Fruit fly (Drosophila melanogaster) whole organism, embryonic: ENCODE results near the gene CG12470.

Experiments used
- Blimp-1 ChIP-seq: fragments of 200-800 bp; sonication (Bioruptor generic); optimal IDR thresholded peaks from 3 replicates; lab custom pipeline; 2018; ENCODE audit warnings: missing biosample characterization, missing genetic modification characterization, mild to moderate bottlenecking, moderate library complexity, missing genetic modification reagents
- CG1024 ChIP-seq: fragments of 200-800 bp; sonication (Bioruptor generic); IDR thresholded peaks from 2 replicates; pipeline ENCODE4 v1.3.6; 2022; ENCODE audit warnings: missing biosample characterization, missing genetic modification characterization
- CG10462 ChIP-seq: fragments of 200-800 bp; sonication (Bioruptor generic); optimal IDR thresholded peaks from 2 replicates; lab custom pipeline; 2016; ENCODE audit warnings: missing biosample characterization, missing genetic modification characterization
- CG10654 ChIP-seq: fragments of 200-800 bp; sonication (Bioruptor generic); optimal IDR thresholded peaks from 2 replicates; lab custom pipeline; 2016; ENCODE audit warnings: missing biosample characterization, missing genetic modification characterization
- CG11456 ChIP-seq: fragments of 200-800 bp; sonication (Bioruptor generic); IDR thresholded peaks from 3 replicates; pipeline ENCODE4 v1.3.6; 2022; ENCODE audit warnings: missing biosample characterization, missing genetic modification characterization
- CG11504 ChIP-seq: fragments of 200-800 bp; sonication (Bioruptor generic); optimal IDR thresholded peaks from 3 replicates; lab custom pipeline; 2019; ENCODE audit warnings: missing biosample characterization, mild to moderate bottlenecking, missing genetic modification characterization, moderate library complexity
- CG13287 ChIP-seq: fragments of 200-800 bp; sonication (Bioruptor generic); IDR thresholded peaks from 2 replicates; pipeline ENCODE4 v1.3.6; 2022; ENCODE audit warnings: missing biosample characterization, missing genetic modification characterization; ENCODE audit not compliant: partially characterized antibody
- CG14710 ChIP-seq: fragments of 200-800 bp; sonication (Bioruptor generic); optimal IDR thresholded peaks from 3 replicates; lab custom pipeline; 2019; ENCODE audit warnings: missing biosample characterization, mild to moderate bottlenecking, missing genetic modification characterization, moderate library complexity
- CG14860 ChIP-seq: fragments of 200-800 bp; sonication (Bioruptor generic); IDR thresholded peaks from 3 replicates; pipeline ENCODE4 v1.3.6; 2022; ENCODE audit warnings: missing biosample characterization, missing genetic modification characterization; ENCODE audit not compliant: partially characterized antibody
- CG16813 ChIP-seq: fragments of 200-800 bp; sonication (Bioruptor generic); IDR thresholded peaks from 3 replicates; pipeline ENCODE4 v1.3.6; 2022; ENCODE audit warnings: missing biosample characterization, missing genetic modification characterization; ENCODE audit not compliant: partially characterized antibody
- CG17802 ChIP-seq: fragments of 200-800 bp; sonication (Bioruptor generic); optimal IDR thresholded peaks from 2 replicates; lab custom pipeline; 2018; ENCODE audit warnings: missing biosample characterization, mild to moderate bottlenecking, missing genetic modification characterization, moderate library complexity
- CG17912 ChIP-seq: fragments of 200-800 bp; sonication (Bioruptor generic); optimal IDR thresholded peaks from 2 replicates; lab custom pipeline; 2018; ENCODE audit warnings: missing biosample characterization, mild to moderate bottlenecking, missing genetic modification characterization
- CG1792 ChIP-seq: fragments of 200-800 bp; sonication (Bioruptor generic); optimal IDR thresholded peaks from 2 replicates; lab custom pipeline; 2016; ENCODE audit warnings: missing biosample characterization, missing genetic modification characterization
- CG1832 ChIP-seq: fragments of 200-800 bp; sonication (Bioruptor generic); optimal IDR thresholded peaks from 2 replicates; lab custom pipeline; 2017; ENCODE audit warnings: missing biosample characterization, mild to moderate bottlenecking, missing genetic modification characterization, inconsistent platforms
- CG31388 ChIP-seq: fragments of 200-800 bp; sonication (Bioruptor generic); optimal IDR thresholded peaks from 2 replicates; lab custom pipeline; 2016; ENCODE audit warnings: missing biosample characterization, missing genetic modification characterization
- CG3281 ChIP-seq: fragments of 200-800 bp; sonication (Bioruptor generic); optimal IDR thresholded peaks from 3 replicates; lab custom pipeline; 2017; ENCODE audit warnings: missing biosample characterization, mild to moderate bottlenecking, missing genetic modification characterization
- CG4282 ChIP-seq: fragments of 200-800 bp; sonication (Bioruptor generic); optimal IDR thresholded peaks from 2 replicates; lab custom pipeline; 2016; ENCODE audit warnings: missing biosample characterization, missing genetic modification characterization
- CG4820 ChIP-seq: fragments of 200-800 bp; sonication (Bioruptor generic); optimal IDR thresholded peaks from 3 replicates; lab custom pipeline; 2016; ENCODE audit warnings: missing biosample characterization, missing genetic modification characterization
- CG7963 ChIP-seq: fragments of 200-800 bp; sonication (Bioruptor generic); IDR thresholded peaks from 3 replicates; pipeline ENCODE4 v1.3.6; 2022; ENCODE audit warnings: missing biosample characterization, missing genetic modification characterization; ENCODE audit not compliant: partially characterized antibody
- CG7987 ChIP-seq: fragments of 200-800 bp; sonication (Bioruptor generic); optimal IDR thresholded peaks from 2 replicates; lab custom pipeline; 2018; ENCODE audit warnings: missing biosample characterization, mild to moderate bottlenecking, missing genetic modification characterization, moderate library complexity
- CG9609 ChIP-seq: fragments of 200-800 bp; sonication (Bioruptor generic); optimal IDR thresholded peaks from 3 replicates; lab custom pipeline; 2016; ENCODE audit warnings: missing biosample characterization, missing genetic modification characterization
- Dip2 ChIP-seq: fragments of 200-800 bp; sonication (Bioruptor generic); IDR thresholded peaks from 2 replicates; pipeline ENCODE4 v1.3.6; 2022; ENCODE audit warnings: missing biosample characterization, missing genetic modification characterization
- HLH4C ChIP-seq: fragments of 200-800 bp; sonication (Bioruptor generic); IDR thresholded peaks from 3 replicates; pipeline ENCODE4 v1.3.6; 2022; ENCODE audit warnings: missing biosample characterization, missing genetic modification characterization; ENCODE audit not compliant: partially characterized antibody
- HLH54F ChIP-seq: fragments of 200-800 bp; sonication (Bioruptor generic); optimal IDR thresholded peaks from 3 replicates; lab custom pipeline; 2016; ENCODE audit warnings: missing biosample characterization, missing genetic modification characterization
- Med ChIP-seq: fragments of 200-800 bp; sonication (Bioruptor generic); peaks from one replicate; lab custom pipeline; 2016; ENCODE audit warnings: missing biosample characterization, missing genetic modification characterization, mild to moderate bottlenecking, inconsistent platforms, moderate library complexity
- Nf-YB ChIP-seq: fragments of 200-800 bp; sonication (Bioruptor generic); optimal IDR thresholded peaks from 3 replicates; lab custom pipeline; 2019; ENCODE audit warnings: missing biosample characterization, mild to moderate bottlenecking, missing genetic modification characterization, moderate library complexity
- Scr ChIP-seq: fragments of 200-800 bp; sonication (Bioruptor generic); IDR thresholded peaks from 2 replicates; pipeline ENCODE4 v1.3.6; 2022; ENCODE audit warnings: missing biosample characterization, missing genetic modification characterization; ENCODE audit not compliant: partially characterized antibody
- Sry-β ChIP-seq: fragments of 200-800 bp; sonication (Bioruptor generic); optimal IDR thresholded peaks from 2 replicates; lab custom pipeline; 2018; ENCODE audit warnings: missing biosample characterization, mild to moderate bottlenecking, missing genetic modification characterization, moderate library complexity
- ase ChIP-seq: fragments of 200-800 bp; sonication (Bioruptor generic); IDR thresholded peaks from 3 replicates; pipeline ENCODE4 v1.3.6; 2022; ENCODE audit warnings: missing biosample characterization, missing genetic modification characterization
- ato ChIP-seq: fragments of 200-800 bp; sonication (Bioruptor generic); IDR thresholded peaks from 2 replicates; pipeline ENCODE4 v1.3.6; 2022; ENCODE audit warnings: missing biosample characterization, missing genetic modification characterization; ENCODE audit not compliant: partially characterized antibody
- bcd ChIP-seq: fragments of 200-800 bp; sonication (Bioruptor generic); optimal IDR thresholded peaks from 2 replicates; lab custom pipeline; 2017; ENCODE audit warnings: missing biosample characterization, mild to moderate bottlenecking, missing genetic modification characterization
- bowl ChIP-seq: fragments of 200-800 bp; sonication (Bioruptor generic); IDR thresholded peaks from 2 replicates; pipeline ENCODE4 v1.3.6; 2022; ENCODE audit warnings: missing biosample characterization, missing genetic modification characterization
- cg ChIP-seq: fragments of 200-800 bp; sonication (Bioruptor generic); optimal IDR thresholded peaks from 3 replicates; lab custom pipeline; 2019; ENCODE audit warnings: missing biosample characterization, mild to moderate bottlenecking, missing genetic modification characterization, moderate library complexity
- corto ChIP-seq: fragments of 200-800 bp; sonication (Bioruptor generic); optimal IDR thresholded peaks from 2 replicates; lab custom pipeline; 2016; ENCODE audit warnings: missing biosample characterization, mild to moderate bottlenecking, missing genetic modification characterization, moderate library complexity
- dati ChIP-seq: fragments of 200-800 bp; sonication (Bioruptor generic); IDR thresholded peaks from 2 replicates; pipeline ENCODE4 v1.3.6; 2022; ENCODE audit warnings: missing biosample characterization, missing genetic modification characterization
- disco-r ChIP-seq: fragments of 200-800 bp; sonication (Bioruptor generic); optimal IDR thresholded peaks from 2 replicates; lab custom pipeline; 2016; ENCODE audit warnings: missing biosample characterization, missing genetic modification characterization
- dpn ChIP-seq, 2 experiments: fragments of 200-800 bp; sonication (Bioruptor generic); optimal IDR thresholded peaks; 3 replicates each; lab custom pipeline; 2016; ENCODE audit warnings: missing biosample characterization in 2 of 2, missing genetic modification characterization in 2 of 2
- ems ChIP-seq: fragments of 200-800 bp; sonication (Bioruptor generic); optimal IDR thresholded peaks from 3 replicates; lab custom pipeline; 2016; ENCODE audit warnings: missing biosample characterization, missing genetic modification characterization
- grau ChIP-seq: fragments of 200-800 bp; optimal IDR thresholded peaks from 3 replicates; lab custom pipeline; 2019; ENCODE audit warnings: missing biosample characterization, mild to moderate bottlenecking, missing genetic modification characterization, moderate library complexity
- hb ChIP-seq: fragments of 200-800 bp; sonication (Bioruptor generic); IDR thresholded peaks from 3 replicates; pipeline ENCODE4 v1.3.6; 2022; ENCODE audit warnings: missing biosample characterization, missing genetic modification characterization; ENCODE audit not compliant: partially characterized antibody
- kah ChIP-seq: fragments of 200-800 bp; sonication (Bioruptor generic); optimal IDR thresholded peaks from 2 replicates; lab custom pipeline; 2018; ENCODE audit warnings: missing biosample characterization, mild to moderate bottlenecking, missing genetic modification characterization
- lmd ChIP-seq: fragments of 200-800 bp; sonication (Bioruptor generic); IDR thresholded peaks from 2 replicates; pipeline ENCODE4 v1.3.6; 2022; ENCODE audit warnings: missing biosample characterization, missing genetic modification characterization
- ranshi ChIP-seq: fragments of 200-800 bp; sonication (Bioruptor generic); IDR thresholded peaks from 2 replicates; pipeline ENCODE4 v1.3.6; 2022; ENCODE audit warnings: missing biosample characterization, missing genetic modification characterization
- salm ChIP-seq: fragments of 200-800 bp; sonication (Bioruptor generic); optimal IDR thresholded peaks from 2 replicates; lab custom pipeline; 2018; ENCODE audit warnings: missing biosample characterization, mild to moderate bottlenecking, missing genetic modification characterization
- sens ChIP-seq: fragments of 200-800 bp; sonication (Bioruptor generic); peaks from one replicate; lab custom pipeline; 2016; ENCODE audit warnings: missing biosample characterization, missing genetic modification characterization
- shn ChIP-seq: fragments of 200-800 bp; sonication (Bioruptor generic); optimal IDR thresholded peaks from 3 replicates; lab custom pipeline; 2016; ENCODE audit warnings: missing biosample characterization, missing genetic modification characterization
- tna ChIP-seq: fragments of 200-800 bp; sonication (Bioruptor generic); IDR thresholded peaks from 2 replicates; pipeline ENCODE4 v1.3.6; 2022; ENCODE audit warnings: missing biosample characterization, missing genetic modification characterization; ENCODE audit not compliant: partially characterized antibody
- tup ChIP-seq: fragments of 200-800 bp; sonication (Bioruptor generic); optimal IDR thresholded peaks from 2 replicates; lab custom pipeline; 2016; ENCODE audit warnings: missing biosample characterization, mild to moderate bottlenecking, missing genetic modification characterization, moderate library complexity
- vnd ChIP-seq: fragments of 200-800 bp; sonication (Bioruptor generic); IDR thresholded peaks from 3 replicates; pipeline ENCODE4 v1.3.6; 2022; ENCODE audit warnings: missing biosample characterization, missing genetic modification characterization; ENCODE audit not compliant: partially characterized antibody
- vvl ChIP-seq: fragments of 200-800 bp; sonication (Bioruptor generic); IDR thresholded peaks from 2 replicates; pipeline ENCODE4 v1.3.6; 2022; ENCODE audit warnings: missing biosample characterization, missing genetic modification characterization

The CG12470 gene

DNA sequence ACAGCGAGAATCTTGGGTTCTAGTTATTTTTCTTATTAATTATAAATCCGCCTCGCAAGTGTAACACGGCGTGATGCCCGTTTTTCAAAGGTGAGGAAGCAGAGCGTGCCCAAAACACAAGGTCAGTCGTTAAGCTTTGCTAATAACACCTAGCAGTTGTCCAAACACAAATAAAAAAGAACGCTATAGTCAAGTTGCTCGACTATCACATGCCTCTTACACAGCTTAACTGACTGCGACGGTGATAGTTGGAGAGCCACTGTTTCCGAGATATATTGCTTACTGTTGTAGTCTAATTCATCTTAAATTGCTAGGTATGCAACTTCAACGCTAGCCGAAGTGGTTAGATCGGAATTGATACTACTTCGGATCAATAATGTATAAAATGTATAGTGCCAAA is 44.1 kb downstream of the CG12470 start (continued):
- TF ChIP-seq corto (GFP tag; lab: Kevin White, UChicago) (no peak), CG10654 (no peak), kah (GFP tag; lab: Kevin White, UChicago) (no peak), CG4282 (no peak), dati (GFP tag; lab: Robert Waterston, UW) (no peak), lmd (GFP tag; lab: Robert Waterston, UW) (no peak), CG14710 (tag; lab: Kevin White, UChicago) (no peak), CG3281 (GFP tag; lab: Kevin White, UChicago) (no peak), tup (GFP tag; lab: Kevin White, UChicago) (no peak), bowl (GFP tag; lab: Robert Waterston, UW) (no peak), grau (tag; lab: Kevin White, UChicago) (no peak), CG13287 (GFP tag; lab: Robert Waterston, UW) (peak; percentile 8; the same call in 1 of the 2 replicates), salm (no peak), CG4820 (GFP tag; lab: Kevin White, UChicago) (no peak), CG10462 (GFP tag; lab: Kevin White, UChicago) (no peak), CG17802 (no peak), CG17912 (GFP tag; lab: Kevin White, UChicago) (no peak), vvl (GFP tag; lab: Robert Waterston, UW) (no peak), ranshi (GFP tag; lab: Robert Waterston, UW) (no peak), CG7987 (GFP tag; lab: Kevin White, UChicago) (no peak), Sry-β (GFP tag; lab: Kevin White, UChicago) (no peak), sens (GFP tag; lab: Kevin White, UChicago) (peak; percentile 39), shn (GFP tag; lab: Kevin White, UChicago) (no peak), Scr (GFP tag; lab: Robert Waterston, UW) (0 out of 2 replicates have a peak, but pooled peaks have one; percentile 14), vnd (GFP tag; lab: Robert Waterston, UW) (0 out of 3 replicates have a peak, but pooled peaks have one; percentile 45), CG11504 (tag; lab: Kevin White, UChicago) (no peak), CG11456 (GFP tag; lab: Robert Waterston, UW) (no peak), CG1024 (no peak), Dip2 (GFP tag; lab: Robert Waterston, UW) (no peak), CG31388 (no peak), CG1792 (GFP tag; lab: Kevin White, UChicago) (no peak), hb (GFP tag; lab: Robert Waterston, UW) (peak; percentile 61), ems (GFP tag; lab: Kevin White, UChicago) (no peak), bcd (GFP tag; lab: Kevin White, UChicago) (no peak), disco-r (GFP tag; lab: Kevin White, UChicago) (no peak), cg (GFP tag; lab: Kevin White, UChicago) (no peak), CG14860 (GFP tag; lab: Robert Waterston, UW) (peak; percentile 61), dpn (GFP tag; optimal IDR thresholded peaks at IDR 0.05; lab: Kevin White, UChicago) (no peak), CG1832 (no peak), CG16813 (peak; percentile 59), ato (peak; percentile 48; the same call in 1 of the 2 replicates), tna (peak; percentile 79), CG7963 (GFP tag; lab: Robert Waterston, UW) (peak; percentile 64; the same call in 2 of the 3 replicates), Med (peak; percentile 64), Nf-YB (GFP tag; lab: Kevin White, UChicago) (no peak), HLH54F (no peak), HLH4C (GFP tag; lab: Robert Waterston, UW) (peak; percentile 73), CG9609 (GFP tag; lab: Kevin White, UChicago) (no peak), Blimp-1 (GFP tag; lab: Kevin White, UChicago) (no peak), ase (GFP tag; lab: Robert Waterston, UW) (no peak)
